Fruit fly (Drosophila melanogaster): ENCODE measurements around the gene Tango10.

Gene Tango10

dm6 chrX:11681558-11682551 lies 38.2 kb upstream of the Tango10 start (continued):
- TF ChIP-seq CG10267 (tag; optimal IDR thresholded peaks at IDR 0.05) (peak; percentile 65), Dll (GFP tag; IDR thresholded peaks at IDR 0.05; ENCODE audit: partially characterized antibody) (peak; percentile 73), Tbp (GFP tag; optimal IDR thresholded peaks at IDR 0.05) (no peak), CG3726 (GFP tag; IDR thresholded peaks at IDR 0.05) (no peak), Dad (GFP tag; optimal IDR thresholded peaks at IDR 0.05) (peak; percentile 43), CG2678 (tag; optimal IDR thresholded peaks at IDR 0.05) (peak; percentile 74), CG7963 (GFP tag; IDR thresholded peaks at IDR 0.05; ENCODE audit: partially characterized antibody) (no peak), H15 (GFP tag; IDR thresholded peaks at IDR 0.05) (no peak; the same call in 2 of the 3 replicates), CG9797 (GFP tag; optimal IDR thresholded peaks at IDR 0.05) (peak; percentile 2), CG12744 (GFP tag; optimal IDR thresholded peaks at IDR 0.05) (peak; percentile 25), Bdp1 (GFP tag; optimal IDR thresholded peaks at IDR 0.05) (no peak), cg (GFP tag; optimal IDR thresholded peaks at IDR 0.05) (peak; percentile 94), prd (optimal IDR thresholded peaks at IDR 0.05) (no peak), prd (GFP tag; IDR thresholded peaks at IDR 0.05) (peak; percentile 55), CG6854 (GFP tag; optimal IDR thresholded peaks at IDR 0.05) (peak; percentile 41), CG1024 (GFP tag; IDR thresholded peaks at IDR 0.05) (no peak), CG31224 (GFP tag; IDR thresholded peaks at IDR 0.05) (no peak), emc (GFP tag; optimal IDR thresholded peaks at IDR 0.05) (peak; percentile 31), scrt (GFP tag; optimal IDR thresholded peaks at IDR 0.05) (peak; percentile 6), D19A (tag; optimal IDR thresholded peaks at IDR 0.05) (peak; percentile 38), nau (GFP tag; optimal IDR thresholded peaks at IDR 0.05) (peak; percentile 55), CG3065 (GFP tag; optimal IDR thresholded peaks at IDR 0.05) (no peak), ftz-f1 (GFP tag; optimal IDR thresholded peaks at IDR 0.05) (peak; percentile 95), chn (GFP tag; optimal IDR thresholded peaks at IDR 0.05) (peak; percentile 53), tup (GFP tag; optimal IDR thresholded peaks at IDR 0.05) (no peak), hth (optimal IDR thresholded peaks at IDR 0.05) (no peak), CG34376 (GFP tag; optimal IDR thresholded peaks at IDR 0.05) (peak; percentile 87), CG3995 (GFP tag; optimal IDR thresholded peaks at IDR 0.05) (peak; percentile 49), D19B (GFP tag; optimal IDR thresholded peaks at IDR 0.05) (peak; percentile 59), Opbp (GFP tag; IDR thresholded peaks at IDR 0.05; ENCODE audit: partially characterized antibody) (no peak), repo (GFP tag; optimal IDR thresholded peaks at IDR 0.05) (peak; percentile 7), lab (GFP tag; optimal IDR thresholded peaks at IDR 0.05) (peak; percentile 80), row (GFP tag; IDR thresholded peaks at IDR 0.05) (peak; percentile 79), CG6683 (GFP tag; optimal IDR thresholded peaks at IDR 0.05) (peak; percentile 36), Stat92E (GFP tag; optimal IDR thresholded peaks at IDR 0.05) (peak in 1 of 3 experiments; percentile 35), CG2202 (tag; optimal IDR thresholded peaks at IDR 0.05) (no peak), gro (GFP tag; optimal IDR thresholded peaks at IDR 0.05) (peak; percentile 40), esg (GFP tag; conservative IDR thresholded peaks at IDR 0.05) (no peak), CG3847 (GFP tag; IDR thresholded peaks at IDR 0.05) (peak; percentile 62), CG13287 (GFP tag; IDR thresholded peaks at IDR 0.05; ENCODE audit: partially characterized antibody) (peak; percentile 75), Doc3 (GFP tag; IDR thresholded peaks at IDR 0.05; ENCODE audit: partially characterized antibody) (0 out of 3 replicates have a peak, but pooled peaks have one; percentile 42), ab (GFP tag; optimal IDR thresholded peaks at IDR 0.05) (no peak), CG11247 (GFP tag; IDR thresholded peaks at IDR 0.05) (peak; percentile 42; the same call in 1 of the 2 replicates), dmrt99B (tag; optimal IDR thresholded peaks at IDR 0.05) (peak; percentile 71), MTF-1 (GFP tag; optimal IDR thresholded peaks at IDR 0.05; ENCODE audit: borderline replicate concordance) (no peak), ken (GFP tag; IDR thresholded peaks at IDR 0.05) (0 out of 3 replicates have a peak, but pooled peaks have one; percentile 30), CG16815 (GFP tag; optimal IDR thresholded peaks at IDR 0.05) (peak; percentile 25), Dek (tag; optimal IDR thresholded peaks at IDR 0.05) (peak; percentile 51)
